Worm (Caenorhabditis elegans): ENCODE data around the gene F11D11.12.

ce11 chrV:18724076-18724475, 26.4 kb downstream of the F11D11.12 start:
- TF ChIP-seq ama-1 (optimal IDR thresholded peaks at IDR 0.05) (no peak), pes-1 (GFP tag; IDR thresholded peaks at IDR 0.05) (no peak), aly-1 (tag; optimal IDR thresholded peaks at IDR 0.05) (no peak), tbx-37 (GFP tag; conservative IDR thresholded peaks at IDR 0.05) (no peak), B0310.2 (tag; optimal IDR thresholded peaks at IDR 0.05) (no peak), sea-1 (GFP tag; conservative IDR thresholded peaks at IDR 0.05) (no peak), flt-1 (GFP tag; IDR thresholded peaks at IDR 0.05) (no peak), hmbx-1 (tag; optimal IDR thresholded peaks at IDR 0.05) (no peak), tbx-11 (GFP tag; IDR thresholded peaks at IDR 0.05) (no peak), ets-7 (tag; optimal IDR thresholded peaks at IDR 0.05) (no peak), tra-4 (tag; optimal IDR thresholded peaks at IDR 0.05) (no peak), ceh-13 (GFP tag; optimal IDR thresholded peaks at IDR 0.05) (no peak), hmg-4 (GFP tag; optimal IDR thresholded peaks at IDR 0.05) (no peak)

All from whole organism, early embryonic.